Worm (Caenorhabditis elegans): ENCODE results near the gene W02F12.8.

The W02F12.8 gene

ce11 chrV:6683282-6683681, 11.3 kb downstream of the W02F12.8 start:
- TF ChIP-seq unc-55 (GFP tag; optimal IDR thresholded peaks at IDR 0.05) (no peak), fkh-10 (GFP tag; optimal IDR thresholded peaks at IDR 0.05) (no peak), ceh-30 (tag; optimal IDR thresholded peaks at IDR 0.05) (no peak), Y22D7AL.16 (tag; optimal IDR thresholded peaks at IDR 0.05) (no peak), ceh-14 (tag; optimal IDR thresholded peaks at IDR 0.05) (no peak), unc-86 (tag; optimal IDR thresholded peaks at IDR 0.05) (no peak), ceh-22 (tag; optimal IDR thresholded peaks at IDR 0.05) (no peak), ceh-9 (tag; optimal IDR thresholded peaks at IDR 0.05) (no peak), nfya-1 (tag; optimal IDR thresholded peaks at IDR 0.05) (no peak), pqm-1 (tag; optimal IDR thresholded peaks at IDR 0.05) (no peak)

ce11 chrV:6681501-6681900, 13.1 kb downstream of the W02F12.8 start, which contains the start of gene egl-46:
Gene egl-46 (minus strand): TSS chrV:6681573.
- TF ChIP-seq ceh-34 (tag; optimal IDR thresholded peaks at IDR 0.05): no peak
- TF ChIP-seq tbx-7 (tag; optimal IDR thresholded peaks at IDR 0.05): no peak
- no peak for TF ChIP-seq ceh-6 (GFP tag; optimal IDR thresholded peaks at IDR 0.05)
- no peak for TF ChIP-seq nhr-11 (tag; optimal IDR thresholded peaks at IDR 0.05)
- no peak for TF ChIP-seq madf-2 (tag; optimal IDR thresholded peaks at IDR 0.05)
- no peak for TF ChIP-seq ceh-22 (tag; optimal IDR thresholded peaks at IDR 0.05)
- no peak for TF ChIP-seq fkh-6 (tag; optimal IDR thresholded peaks at IDR 0.05)
- TF ChIP-seq nhr-232 (tag; optimal IDR thresholded peaks at IDR 0.05): no peak
- TF ChIP-seq sdc-2 (tag; optimal IDR thresholded peaks at IDR 0.05): no peak
- no peak for TF ChIP-seq pha-2 (tag; optimal IDR thresholded peaks at IDR 0.05)
- TF ChIP-seq F13H6.1 (tag; optimal IDR thresholded peaks at IDR 0.05): no peak
- TF ChIP-seq ztf-16 (tag; optimal IDR thresholded peaks at IDR 0.05): no peak
- TF ChIP-seq ceh-31 (tag; optimal IDR thresholded peaks at IDR 0.05): no peak
- TF ChIP-seq eyg-1 (tag; optimal IDR thresholded peaks at IDR 0.05): no peak
- no peak for TF ChIP-seq unc-42 (tag; optimal IDR thresholded peaks at IDR 0.05)
- TF ChIP-seq syd-9 (tag; optimal IDR thresholded peaks at IDR 0.05): no peak
- TF ChIP-seq ceh-14 (tag; optimal IDR thresholded peaks at IDR 0.05): no peak
- no peak for TF ChIP-seq hlh-13 (GFP tag; optimal IDR thresholded peaks at IDR 0.05)
- no peak for TF ChIP-seq ceh-2 (tag; optimal IDR thresholded peaks at IDR 0.05)

DNA sequence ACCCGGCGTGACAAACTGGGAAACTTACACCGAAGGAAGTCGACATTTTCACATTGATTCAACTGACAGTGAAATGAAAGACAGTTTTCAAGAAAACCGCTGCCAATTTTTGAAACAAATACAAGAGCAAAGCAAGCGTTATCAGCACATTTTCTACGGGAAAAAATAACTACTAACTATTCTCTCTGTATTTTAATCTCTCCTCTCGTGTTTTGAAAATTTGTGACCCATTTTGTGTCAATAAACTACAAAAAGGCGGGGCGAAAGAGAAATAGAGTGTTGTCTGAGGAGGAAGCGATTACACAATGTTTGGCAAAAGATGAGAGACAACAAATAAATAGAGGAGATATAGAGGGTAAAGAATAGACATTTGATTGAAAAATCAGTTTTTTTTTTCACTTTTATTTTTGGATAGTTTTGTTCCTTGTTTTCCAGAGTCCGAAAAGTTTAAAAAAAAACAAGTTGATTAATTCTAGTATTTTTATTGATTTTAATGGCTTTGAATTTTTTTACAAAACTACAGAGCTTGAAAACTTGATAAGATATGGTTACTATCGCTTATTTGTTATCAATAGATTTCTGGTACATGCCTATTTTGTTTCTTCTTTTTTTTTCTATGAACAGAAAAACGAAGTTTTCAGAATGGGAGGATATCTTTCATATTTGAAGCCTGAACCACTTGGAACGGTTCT, 18.3 kb downstream of the W02F12.8 start, which contains the start of gene cest-34:
Gene cest-34 (plus strand): TSS at position 642 of the 692 bp plus-strand sequence.
- no peak for TF ChIP-seq fkh-6 (tag; optimal IDR thresholded peaks at IDR 0.05)
- TF ChIP-seq pqm-1 (tag; optimal IDR thresholded peaks at IDR 0.05): no peak

DNA sequence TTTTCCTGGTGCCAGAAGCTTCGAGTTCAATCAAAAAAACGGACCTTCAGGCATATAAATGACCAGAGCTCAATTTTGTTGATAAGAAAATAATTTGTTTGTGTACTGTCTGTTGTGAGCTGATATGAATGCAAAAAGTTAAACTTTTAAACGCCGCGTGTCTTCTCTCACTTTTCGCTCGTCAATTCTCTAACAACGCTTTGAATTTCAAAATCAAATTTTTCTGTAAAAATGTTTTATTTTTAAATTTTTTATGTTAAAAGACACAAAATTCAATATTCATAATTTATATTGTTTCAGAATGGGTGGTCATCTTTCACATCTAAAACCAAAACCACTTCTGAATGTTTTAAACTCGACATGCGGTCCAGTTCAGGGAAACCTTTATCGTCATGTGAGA, 20.6 kb downstream of the W02F12.8 start, which contains the start of gene cest-31:
Gene cest-31 (plus strand): TSS at position 301 of the 400 bp plus-strand sequence.
- TF ChIP-seq Y22D7AL.16 (tag; optimal IDR thresholded peaks at IDR 0.05) (no peak), fax-1 (tag; optimal IDR thresholded peaks at IDR 0.05) (no peak), sdc-2 (tag; optimal IDR thresholded peaks at IDR 0.05) (no peak), ceh-19 (GFP tag; optimal IDR thresholded peaks at IDR 0.05) (no peak), K02D7.2 (tag; optimal IDR thresholded peaks at IDR 0.05) (no peak), T23F11.4 (GFP tag; optimal IDR thresholded peaks at IDR 0.05) (no peak), eyg-1 (tag; optimal IDR thresholded peaks at IDR 0.05) (no peak), ceh-14 (tag; optimal IDR thresholded peaks at IDR 0.05) (no peak), K09A11.1 (tag; optimal IDR thresholded peaks at IDR 0.05; ENCODE audit: insufficient read depth) (no peak), mec-3 (tag; optimal IDR thresholded peaks at IDR 0.05; ENCODE audit: borderline replicate concordance) (no peak), ets-4 (tag; optimal IDR thresholded peaks at IDR 0.05) (no peak), dve-1 (tag; optimal IDR thresholded peaks at IDR 0.05) (no peak), nhr-232 (tag; optimal IDR thresholded peaks at IDR 0.05) (no peak)

Measured in whole organism, late embryonic.